Worm (Caenorhabditis elegans) whole organism, L4 larva: ENCODE measurements around the gene spe-41.

ENCODE experiments used
- aly-2 ChIP-seq: sonication (generic microtip); optimal IDR thresholded peaks from 2 replicates; lab custom pipeline; 2018; ENCODE audit warnings: missing biosample characterization, missing genetic modification characterization
- lin-13 ChIP-seq: fragments of 150-350 bp; optimal IDR thresholded peaks from 2 replicates; lab custom pipeline; 2014; ENCODE audit warnings: missing biosample characterization, missing genetic modification reagents, missing genetic modification characterization
- lin-15B ChIP-seq: fragments of 150-350 bp; sonication (generic microtip); optimal IDR thresholded peaks from 3 replicates; lab custom pipeline; 2014; ENCODE audit warnings: missing biosample characterization, missing genetic modification characterization
- lin-39 ChIP-seq: fragments of 150-350 bp; optimal IDR thresholded peaks from 2 replicates; lab custom pipeline; 2014; ENCODE audit warnings: missing biosample characterization, missing genetic modification reagents, missing genetic modification characterization
- zag-1 ChIP-seq: fragments of 150-350 bp; optimal IDR thresholded peaks from 2 replicates; lab custom pipeline; 2014; ENCODE audit warnings: missing biosample characterization, missing genetic modification characterization
- zfp-3 ChIP-seq: fragments of 200-800 bp; sonication (Bioruptor generic); conservative IDR thresholded peaks from 2 replicates; pipeline ENCODE4 v1.3.6; 2022; ENCODE audit warnings: missing genetic modification reagents, missing genetic modification characterization, missing compliant biosample characterization
- ztf-11 ChIP-seq: fragments of 150-350 bp; optimal IDR thresholded peaks from 2 replicates; lab custom pipeline; 2014; ENCODE audit warnings: missing biosample characterization, missing genetic modification characterization

ce11 chrIII:3468384-3468783, 24.4 kb upstream of the spe-41 start:
- TF ChIP-seq ztf-11 (no peak), lin-13 (no peak), lin-15B (tag; lab: Kevin White, UChicago) (no peak), aly-2 (no peak), lin-39 (tag; lab: Kevin White, UChicago) (no peak), zag-1 (tag; lab: Kevin White, UChicago) (no peak), zfp-3 (GFP tag; lab: Robert Waterston, UW) (no peak)
